Fruit fly (Drosophila melanogaster) whole organism, embryonic: ENCODE results near the gene CG13384.

Experiments
- Abd-B ChIP-seq: fragments of 200-800 bp; sonication (Bioruptor generic); optimal IDR thresholded peaks from 2 replicates; lab custom pipeline; 2018; ENCODE audit warnings: missing biosample characterization, mild to moderate bottlenecking, missing genetic modification characterization, moderate library complexity
- Adf1 ChIP-seq: fragments of 200-800 bp; sonication (Bioruptor generic); IDR thresholded peaks from 2 replicates; pipeline ENCODE4 v1.3.6; 2022; ENCODE audit warnings: missing biosample characterization, missing genetic modification characterization
- Bgb ChIP-seq: fragments of 200-800 bp; sonication (Bioruptor generic); IDR thresholded peaks from 2 replicates; pipeline ENCODE4 v1.3.6; 2022; ENCODE audit warnings: missing biosample characterization, missing genetic modification characterization; ENCODE audit not compliant: partially characterized antibody
- CG10462 ChIP-seq: fragments of 200-800 bp; sonication (Bioruptor generic); optimal IDR thresholded peaks from 2 replicates; lab custom pipeline; 2016; ENCODE audit warnings: missing biosample characterization, missing genetic modification characterization
- CG1233 ChIP-seq: fragments of 200-800 bp; sonication (Bioruptor generic); optimal IDR thresholded peaks from 4 replicates; lab custom pipeline; 2018; ENCODE audit warnings: missing biosample characterization, mild to moderate bottlenecking, missing genetic modification characterization
- CG1529 ChIP-seq: fragments of 200-800 bp; sonication (Bioruptor generic); optimal IDR thresholded peaks from 3 replicates; lab custom pipeline; 2018; ENCODE audit warnings: missing biosample characterization, missing genetic modification characterization
- CG15514 ChIP-seq: fragments of 200-800 bp; sonication (Bioruptor generic); optimal IDR thresholded peaks from 3 replicates; lab custom pipeline; 2017; ENCODE audit warnings: missing biosample characterization, missing genetic modification characterization, mild to moderate bottlenecking, moderate library complexity, missing genetic modification reagents
- CG18476 ChIP-seq: fragments of 200-800 bp; sonication (Bioruptor generic); optimal IDR thresholded peaks from 2 replicates; lab custom pipeline; 2016; ENCODE audit warnings: missing biosample characterization, mild to moderate bottlenecking, missing genetic modification characterization
- CG2120 ChIP-seq: fragments of 200-800 bp; sonication (Bioruptor generic); optimal IDR thresholded peaks from 3 replicates; lab custom pipeline; 2016; ENCODE audit warnings: missing biosample characterization, missing genetic modification characterization
- CG31388 ChIP-seq: fragments of 200-800 bp; sonication (Bioruptor generic); optimal IDR thresholded peaks from 2 replicates; lab custom pipeline; 2016; ENCODE audit warnings: missing biosample characterization, missing genetic modification characterization
- CG3838 ChIP-seq: fragments of 200-800 bp; sonication (Bioruptor generic); optimal IDR thresholded peaks from 3 replicates; lab custom pipeline; 2016; ENCODE audit warnings: missing biosample characterization, missing genetic modification characterization
- CG6175 ChIP-seq: fragments of 200-800 bp; sonication (Bioruptor generic); IDR thresholded peaks from 3 replicates; pipeline ENCODE4 v1.3.6; 2022; ENCODE audit warnings: missing biosample characterization, missing genetic modification characterization
- CG7786 ChIP-seq: fragments of 200-800 bp; sonication (Bioruptor generic); optimal IDR thresholded peaks from 2 replicates; lab custom pipeline; 2016; ENCODE audit warnings: missing biosample characterization, missing genetic modification characterization
- CG7987 ChIP-seq: fragments of 200-800 bp; sonication (Bioruptor generic); optimal IDR thresholded peaks from 2 replicates; lab custom pipeline; 2018; ENCODE audit warnings: missing biosample characterization, mild to moderate bottlenecking, missing genetic modification characterization, moderate library complexity
- CG8944 ChIP-seq: fragments of 200-800 bp; sonication (Bioruptor generic); optimal IDR thresholded peaks from 3 replicates; lab custom pipeline; 2016; ENCODE audit warnings: missing biosample characterization, missing genetic modification characterization
- CG9876 ChIP-seq: fragments of 200-800 bp; sonication (Bioruptor generic); optimal IDR thresholded peaks from 2 replicates; lab custom pipeline; 2016; ENCODE audit warnings: missing biosample characterization, missing genetic modification characterization
- CkIIα-i1 ChIP-seq: fragments of 200-800 bp; sonication (Bioruptor generic); IDR thresholded peaks from 2 replicates; pipeline ENCODE4 v1.3.6; 2022; ENCODE audit warnings: missing biosample characterization, missing genetic modification characterization
- CrebB ChIP-seq: fragments of 200-800 bp; sonication (Bioruptor generic); optimal IDR thresholded peaks from 3 replicates; lab custom pipeline; 2018; ENCODE audit warnings: missing biosample characterization, mild to moderate bottlenecking, missing genetic modification characterization
- Dref ChIP-seq: fragments of 200-800 bp; sonication (Bioruptor generic); IDR thresholded peaks from 2 replicates; pipeline ENCODE4 v1.3.6; 2022; ENCODE audit warnings: missing biosample characterization, missing genetic modification characterization
- Elba2 ChIP-seq: fragments of 200-800 bp; sonication (Bioruptor generic); optimal IDR thresholded peaks from 3 replicates; lab custom pipeline; 2016; ENCODE audit warnings: missing biosample characterization, missing genetic modification characterization
- Gug ChIP-seq: fragments of 200-800 bp; sonication (Bioruptor generic); IDR thresholded peaks from 4 replicates; pipeline ENCODE4 v1.3.6; 2022; ENCODE audit warnings: missing biosample characterization, missing genetic modification characterization
- HLH3B ChIP-seq: fragments of 200-800 bp; sonication (Bioruptor generic); IDR thresholded peaks from 2 replicates; pipeline ENCODE4 v1.3.6; 2022; ENCODE audit warnings: missing biosample characterization, missing genetic modification characterization
- Hmr ChIP-seq: fragments of 200-800 bp; sonication (Bioruptor generic); optimal IDR thresholded peaks from 3 replicates; lab custom pipeline; 2017; ENCODE audit warnings: mild to moderate bottlenecking, missing biosample characterization, missing genetic modification reagents, missing genetic modification characterization
- Myb ChIP-seq: fragments of 200-800 bp; sonication (Bioruptor generic); optimal IDR thresholded peaks from 2 replicates; lab custom pipeline; 2016; ENCODE audit warnings: missing biosample characterization, missing genetic modification characterization
- Ptx1 ChIP-seq: fragments of 200-800 bp; sonication (Bioruptor generic); IDR thresholded peaks from 2 replicates; pipeline ENCODE4 v1.3.6; 2022; ENCODE audit warnings: missing biosample characterization, missing genetic modification characterization
- Xrp1 ChIP-seq: fragments of 200-800 bp; sonication (Bioruptor generic); IDR thresholded peaks from 2 replicates; pipeline ENCODE4 v1.3.6; 2022; ENCODE audit warnings: missing biosample characterization, missing genetic modification characterization
- YL-1 ChIP-seq: fragments of 200-800 bp; sonication (Bioruptor generic); optimal IDR thresholded peaks from 3 replicates; lab custom pipeline; 2017; ENCODE audit warnings: missing biosample characterization, mild to moderate bottlenecking, missing genetic modification characterization
- ase ChIP-seq: fragments of 200-800 bp; sonication (Bioruptor generic); IDR thresholded peaks from 3 replicates; pipeline ENCODE4 v1.3.6; 2022; ENCODE audit warnings: missing biosample characterization, missing genetic modification characterization
- bbx ChIP-seq: fragments of 200-800 bp; sonication (Bioruptor generic); IDR thresholded peaks from 2 replicates; pipeline ENCODE4 v1.3.6; 2022; ENCODE audit warnings: missing biosample characterization, missing genetic modification characterization; ENCODE audit not compliant: partially characterized antibody
- crc ChIP-seq: fragments of 200-800 bp; sonication (Bioruptor generic); optimal IDR thresholded peaks from 2 replicates; lab custom pipeline; 2016; ENCODE audit warnings: missing biosample characterization, missing genetic modification characterization
- dysf ChIP-seq: fragments of 200-800 bp; sonication (Bioruptor generic); IDR thresholded peaks from 3 replicates; pipeline ENCODE4 v1.3.6; 2022; ENCODE audit warnings: missing biosample characterization, missing genetic modification characterization
- ems ChIP-seq: fragments of 200-800 bp; sonication (Bioruptor generic); optimal IDR thresholded peaks from 3 replicates; lab custom pipeline; 2016; ENCODE audit warnings: missing biosample characterization, missing genetic modification characterization
- eve ChIP-seq, 2 experiments: fragments of >200 bp; optimal IDR thresholded peaks; 2 replicates each; lab custom pipeline; 2017; ENCODE audit warnings: missing biosample characterization in 2 of 2, missing genetic modification characterization in 2 of 2
- fd102C ChIP-seq: fragments of 200-800 bp; sonication (Bioruptor generic); optimal IDR thresholded peaks from 2 replicates; lab custom pipeline; 2018; ENCODE audit warnings: missing biosample characterization, mild to moderate bottlenecking, missing genetic modification characterization, moderate library complexity
- fru ChIP-seq: fragments of >200 bp; optimal IDR thresholded peaks from 2 replicates; lab custom pipeline; 2017
- gce ChIP-seq: fragments of 200-800 bp; sonication (Bioruptor generic); IDR thresholded peaks from 3 replicates; pipeline ENCODE4 v1.3.6; 2022; ENCODE audit warnings: missing biosample characterization, missing genetic modification characterization
- gem ChIP-seq: fragments of 200-800 bp; sonication (Bioruptor generic); optimal IDR thresholded peaks from 2 replicates; lab custom pipeline; 2019; ENCODE audit warnings: missing biosample characterization, mild to moderate bottlenecking, missing genetic modification characterization, moderate library complexity
- hkb ChIP-seq, 2 experiments: fragments of 200-800 bp in 1 of 2; fragments of >200 bp in 1 of 2; sonication (Bioruptor generic) in 1 of 2; IDR thresholded peaks in 1 of 2; optimal IDR thresholded peaks in 1 of 2; 2 replicates each; pipeline versions ENCODE4 v1.3.6 to Lab custom; 2017 to 2022; ENCODE audit warnings: missing biosample characterization in 1 of 2, missing genetic modification characterization in 1 of 2
- jigr1 ChIP-seq: fragments of 200-800 bp; sonication (Bioruptor generic); IDR thresholded peaks from 3 replicates; pipeline ENCODE4 v1.3.6; 2022; ENCODE audit warnings: missing biosample characterization, missing genetic modification characterization
- kni ChIP-seq: fragments of 200-800 bp; sonication (Bioruptor generic); optimal IDR thresholded peaks from 3 replicates; lab custom pipeline; 2017; ENCODE audit warnings: mild to moderate bottlenecking, missing biosample characterization, missing genetic modification reagents, missing genetic modification characterization
- maf-S ChIP-seq: fragments of 200-800 bp; sonication (Bioruptor generic); optimal IDR thresholded peaks from 2 replicates; lab custom pipeline; 2016; ENCODE audit warnings: missing biosample characterization, missing genetic modification characterization
- nom ChIP-seq: fragments of 200-800 bp; sonication (Bioruptor generic); optimal IDR thresholded peaks from 2 replicates; lab custom pipeline; 2017; ENCODE audit warnings: missing biosample characterization, missing genetic modification characterization, mild to moderate bottlenecking, moderate library complexity, missing genetic modification reagents
- otp ChIP-seq: fragments of 200-800 bp; sonication (Bioruptor generic); IDR thresholded peaks from 3 replicates; pipeline ENCODE4, ENCODE4 v1.3.6; 2022; ENCODE audit warnings: missing biosample characterization, missing genetic modification characterization
- rib ChIP-seq: fragments of 200-800 bp; sonication (Bioruptor generic); IDR thresholded peaks from 2 replicates; pipeline ENCODE4 v1.3.6; 2022; ENCODE audit warnings: missing biosample characterization, missing genetic modification characterization
- slbo ChIP-seq: fragments of 200-800 bp; sonication (Bioruptor generic); IDR thresholded peaks from 2 replicates; pipeline ENCODE4 v1.3.6; 2022; ENCODE audit warnings: missing biosample characterization, missing genetic modification characterization
- sob ChIP-seq: fragments of 200-800 bp; sonication (Bioruptor generic); IDR thresholded peaks from 2 replicates; pipeline ENCODE4 v1.3.6; 2022; ENCODE audit warnings: missing biosample characterization, missing genetic modification characterization
- sug ChIP-seq: fragments of 200-800 bp; optimal IDR thresholded peaks from 2 replicates; lab custom pipeline; 2019; ENCODE audit warnings: missing biosample characterization, mild to moderate bottlenecking, missing genetic modification characterization, moderate library complexity
- tap ChIP-seq: fragments of 200-800 bp; optimal IDR thresholded peaks from 3 replicates; lab custom pipeline; 2019; ENCODE audit warnings: missing biosample characterization, mild to moderate bottlenecking, missing genetic modification characterization, moderate library complexity
- trem ChIP-seq: fragments of 200-800 bp; optimal IDR thresholded peaks from 3 replicates; lab custom pipeline; 2019; ENCODE audit warnings: missing biosample characterization, mild to moderate bottlenecking, missing genetic modification characterization, moderate library complexity
- tup ChIP-seq: fragments of 200-800 bp; sonication (Bioruptor generic); optimal IDR thresholded peaks from 2 replicates; lab custom pipeline; 2016; ENCODE audit warnings: missing biosample characterization, mild to moderate bottlenecking, missing genetic modification characterization, moderate library complexity
- zf30C ChIP-seq: fragments of 200-800 bp; sonication (Bioruptor generic); optimal IDR thresholded peaks from 3 replicates; lab custom pipeline; 2018; ENCODE audit warnings: missing biosample characterization, mild to moderate bottlenecking, missing genetic modification characterization

CG13384 gene

dm6 chr2L:8361204-8361952, 22.9 kb upstream of the CG13384 start (continued):
- TF ChIP-seq sob (GFP tag; lab: Robert Waterston, UW) (no peak), CG3838 (no peak), Dref (GFP tag; lab: Robert Waterston, UW) (no peak), Myb (GFP tag; lab: Kevin White, UChicago) (no peak), HLH3B (no peak), CG2120 (GFP tag; lab: Kevin White, UChicago) (peak; percentile 50), CG15514 (GFP tag; lab: Kevin White, UChicago) (no peak), dysf (GFP tag; lab: Robert Waterston, UW) (no peak; the same call in 2 of the 3 replicates), CG18476 (GFP tag; lab: Kevin White, UChicago) (no peak), fru (no peak), maf-S (GFP tag; lab: Kevin White, UChicago) (no peak), gce (no peak), CG1233 (GFP tag; lab: Kevin White, UChicago) (no peak), Ptx1 (GFP tag; lab: Robert Waterston, UW) (no peak), Abd-B (GFP tag; lab: Kevin White, UChicago) (no peak), nom (peak; percentile 2), CkIIα-i1 (GFP tag; lab: Robert Waterston, UW) (no peak), Elba2 (no peak), CG8944 (no peak), CG9876 (no peak), Xrp1 (GFP tag; lab: Robert Waterston, UW) (no peak), rib (GFP tag; lab: Robert Waterston, UW) (no peak), sug (no peak), jigr1 (GFP tag; lab: Robert Waterston, UW) (no peak), CrebB (tag; lab: Kevin White, UChicago) (no peak), CG31388 (GFP tag; lab: Kevin White, UChicago) (no peak), CG10462 (GFP tag; lab: Kevin White, UChicago) (no peak), YL-1 (GFP tag; lab: Kevin White, UChicago) (no peak), gem (tag; lab: Kevin White, UChicago) (peak; percentile 55), CG7987 (peak; percentile 2), ase (0 out of 3 replicates have a peak, but pooled peaks have one; percentile 14), Bgb (GFP tag; lab: Robert Waterston, UW) (no peak), slbo (no peak), Gug (GFP tag; lab: Robert Waterston, UW) (no peak), CG6175 (GFP tag; lab: Robert Waterston, UW) (no peak), otp (GFP tag; lab: Robert Waterston, UW) (no peak), kni (peak; percentile 46), fd102C (GFP tag; lab: Kevin White, UChicago) (no peak), Adf1 (GFP tag; lab: Robert Waterston, UW) (no peak), CG1529 (no peak), CG7786 (GFP tag; lab: Kevin White, UChicago) (no peak), hkb (optimal IDR thresholded peaks at IDR 0.05; lab: Kevin White, UChicago) (no peak), hkb (GFP tag; IDR thresholded peaks at IDR 0.05; lab: Robert Waterston, UW) (no peak), bbx (GFP tag; lab: Robert Waterston, UW) (no peak), tup (GFP tag; lab: Kevin White, UChicago) (no peak), tap (tag; lab: Kevin White, UChicago) (no peak), zf30C (GFP tag; lab: Kevin White, UChicago) (no peak), ems (GFP tag; lab: Kevin White, UChicago) (no peak), Hmr (GFP tag; lab: Kevin White, UChicago) (peak; percentile 43), trem (tag; lab: Kevin White, UChicago) (no peak), crc (GFP tag; lab: Kevin White, UChicago) (peak; percentile 4), eve (GFP tag; optimal IDR thresholded peaks at IDR 0.05; lab: Kevin White, UChicago) (no peak)
